Worm (Caenorhabditis elegans) whole organism, L2 larva: Measurements from ENCODE around the gene T04G9.6.

ENCODE experiments used
- C34F6.9 ChIP-seq: fragments of 150-350 bp; optimal IDR thresholded peaks from 2 replicates; lab custom pipeline; 2014; ENCODE audit warnings: missing biosample characterization, missing genetic modification characterization
- F13H6.1 ChIP-seq: sonication (generic microtip); optimal IDR thresholded peaks from 2 replicates; lab custom pipeline; 2016; ENCODE audit warnings: missing genetic modification characterization, missing compliant biosample characterization
- R02D3.7 ChIP-seq: fragments of 150-350 bp; optimal IDR thresholded peaks from 2 replicates; lab custom pipeline; 2014; ENCODE audit warnings: missing biosample characterization, missing genetic modification characterization
- blmp-1 ChIP-seq: sonication (generic microtip); optimal IDR thresholded peaks from 2 replicates; lab custom pipeline; 2017; ENCODE audit warnings: missing genetic modification characterization, mild to moderate bottlenecking, missing compliant biosample characterization, antibody characterized with exemption, moderate library complexity; ENCODE audit not compliant: insufficient read depth
- ceh-82 ChIP-seq: fragments of 150-350 bp; optimal IDR thresholded peaks from 2 replicates; lab custom pipeline; 2014; ENCODE audit warnings: missing biosample characterization, missing genetic modification characterization
- crh-2 ChIP-seq: sonication (generic microtip); optimal IDR thresholded peaks from 2 replicates; lab custom pipeline; 2017; ENCODE audit warnings: missing biosample characterization, missing genetic modification characterization
- dmd-4 ChIP-seq: sonication (generic microtip); optimal IDR thresholded peaks from 2 replicates; lab custom pipeline; 2017; ENCODE audit warnings: missing biosample characterization, missing genetic modification characterization
- elt-1 ChIP-seq: fragments of 150-350 bp; optimal IDR thresholded peaks from 2 replicates; lab custom pipeline; 2014; ENCODE audit warnings: missing biosample characterization, missing genetic modification characterization
- elt-3 ChIP-seq: sonication (generic microtip); optimal IDR thresholded peaks from 2 replicates; lab custom pipeline; 2017; ENCODE audit warnings: missing biosample characterization, missing genetic modification characterization
- fos-1 ChIP-seq: fragments of 150-350 bp; optimal IDR thresholded peaks from 2 replicates; lab custom pipeline; 2014; ENCODE audit warnings: missing biosample characterization, missing genetic modification characterization
- lin-13 ChIP-seq: fragments of 150-350 bp; optimal IDR thresholded peaks from 2 replicates; lab custom pipeline; 2014; ENCODE audit warnings: missing biosample characterization, missing genetic modification reagents, missing genetic modification characterization
- lin-39 ChIP-seq: fragments of 150-350 bp; optimal IDR thresholded peaks from 2 replicates; lab custom pipeline; 2014; ENCODE audit warnings: missing biosample characterization, missing genetic modification reagents, missing genetic modification characterization
- lsy-2 ChIP-seq, 2 experiments: fragments of 150-350 bp in 1 of 2; sonication (generic microtip) in 1 of 2; optimal IDR thresholded peaks; 2 replicates each; lab custom pipeline; 2014 to 2017; ENCODE audit warnings: missing biosample characterization in 2 of 2, missing genetic modification characterization in 2 of 2
- mab-5 ChIP-seq: fragments of 150-350 bp; optimal IDR thresholded peaks from 2 replicates; lab custom pipeline; 2014; ENCODE audit warnings: missing biosample characterization, missing genetic modification characterization
- mdl-1 ChIP-seq, 2 experiments: fragments of 150-350 bp in 1 of 2; sonication (generic microtip) in 1 of 2; optimal IDR thresholded peaks; 2 replicates each; lab custom pipeline; 2017; ENCODE audit warnings: missing biosample characterization in 2 of 2, missing genetic modification characterization in 2 of 2
- nhr-10 ChIP-seq: sonication (generic microtip); optimal IDR thresholded peaks from 2 replicates; lab custom pipeline; 2017; ENCODE audit warnings: missing biosample characterization, missing genetic modification characterization
- nhr-11 ChIP-seq: fragments of 150-350 bp; optimal IDR thresholded peaks from 2 replicates; lab custom pipeline; 2014; ENCODE audit warnings: missing biosample characterization, missing genetic modification characterization
- nhr-12 ChIP-seq: fragments of 150-350 bp; optimal IDR thresholded peaks from 2 replicates; lab custom pipeline; 2014; ENCODE audit warnings: missing biosample characterization, missing genetic modification characterization
- nhr-129 ChIP-seq: fragments of 150-350 bp; optimal IDR thresholded peaks from 2 replicates; lab custom pipeline; 2014; ENCODE audit warnings: missing biosample characterization, missing genetic modification characterization
- nhr-21 ChIP-seq: fragments of 150-350 bp; optimal IDR thresholded peaks from 2 replicates; lab custom pipeline; 2014; ENCODE audit warnings: missing biosample characterization, missing genetic modification characterization
- nhr-23 ChIP-seq: fragments of 150-350 bp; optimal IDR thresholded peaks from 2 replicates; lab custom pipeline; 2014; ENCODE audit warnings: missing biosample characterization, missing genetic modification reagents, missing genetic modification characterization
- nhr-237 ChIP-seq: fragments of 150-350 bp; optimal IDR thresholded peaks from 2 replicates; lab custom pipeline; 2014; ENCODE audit warnings: missing biosample characterization, missing genetic modification characterization
- nhr-25 ChIP-seq: fragments of 150-350 bp; sonication (generic microtip); optimal IDR thresholded peaks from 3 replicates; lab custom pipeline; 2014; ENCODE audit warnings: missing biosample characterization, missing genetic modification characterization
- nhr-6 ChIP-seq: fragments of 150-350 bp; optimal IDR thresholded peaks from 2 replicates; lab custom pipeline; 2014; ENCODE audit warnings: missing biosample characterization, missing genetic modification characterization
- peb-1 ChIP-seq: fragments of 150-350 bp; optimal IDR thresholded peaks from 2 replicates; lab custom pipeline; 2014; ENCODE audit warnings: missing biosample characterization, missing genetic modification characterization
- sem-4 ChIP-seq: fragments of 150-350 bp; optimal IDR thresholded peaks from 2 replicates; lab custom pipeline; 2014; ENCODE audit warnings: missing biosample characterization, missing genetic modification reagents, missing genetic modification characterization
- skn-1 ChIP-seq: sonication (generic microtip); optimal IDR thresholded peaks from 2 replicates; lab custom pipeline; 2017; ENCODE audit warnings: missing biosample characterization, missing genetic modification characterization
- sma-3 ChIP-seq: sonication (generic microtip); optimal IDR thresholded peaks from 2 replicates; lab custom pipeline; 2016; ENCODE audit warnings: missing genetic modification reagents, missing genetic modification characterization, missing compliant biosample characterization
- sma-9 ChIP-seq, 2 experiments: fragments of 150-350 bp in 1 of 2; sonication (generic microtip) in 1 of 2; optimal IDR thresholded peaks; 2 replicates each; lab custom pipeline; 2014 to 2016; ENCODE audit warnings: missing genetic modification characterization in 2 of 2, mild to moderate bottlenecking in 1 of 2, missing biosample characterization in 1 of 2, missing compliant biosample characterization in 1 of 2, missing genetic modification reagents in 1 of 2, moderate library complexity in 1 of 2
- snpc-4 ChIP-seq: fragments of 150-350 bp; optimal IDR thresholded peaks from 2 replicates; lab custom pipeline; 2014; ENCODE audit warnings: missing biosample characterization, missing genetic modification characterization
- unc-39 ChIP-seq: fragments of 150-350 bp; optimal IDR thresholded peaks from 2 replicates; lab custom pipeline; 2014; ENCODE audit warnings: missing biosample characterization, missing genetic modification characterization
- unc-55 ChIP-seq: fragments of 150-350 bp; sonication (generic microtip); optimal IDR thresholded peaks from 3 replicates; lab custom pipeline; 2014; ENCODE audit warnings: missing biosample characterization, missing genetic modification reagents, missing genetic modification characterization
- unc-62 ChIP-seq: fragments of 150-350 bp; optimal IDR thresholded peaks from 2 replicates; lab custom pipeline; 2014; ENCODE audit warnings: missing biosample characterization, missing genetic modification reagents, missing genetic modification characterization
- zag-1 ChIP-seq: fragments of 150-350 bp; optimal IDR thresholded peaks from 2 replicates; lab custom pipeline; 2014; ENCODE audit warnings: missing biosample characterization, missing genetic modification characterization
- ztf-1 ChIP-seq: fragments of 200-800 bp; sonication (Bioruptor generic); conservative IDR thresholded peaks from 2 replicates; pipeline ENCODE4 v1.3.6; 2022; ENCODE audit warnings: missing genetic modification characterization, missing compliant biosample characterization
- ztf-11 ChIP-seq: sonication (generic microtip); optimal IDR thresholded peaks from 2 replicates; lab custom pipeline; 2017; ENCODE audit warnings: missing biosample characterization, missing genetic modification characterization
- ztf-4 ChIP-seq: fragments of 150-350 bp; optimal IDR thresholded peaks from 2 replicates; lab custom pipeline; 2014; ENCODE audit warnings: missing biosample characterization, missing genetic modification characterization

T04G9.6 gene

ce11 chrX:825924-826323 is 41.2 kb upstream of the T04G9.6 start:
- TF ChIP-seq lsy-2 (tag; optimal IDR thresholded peaks at IDR 0.05; lab: Kevin White, UChicago) (peak; percentile 10 to 62), nhr-11 (tag; lab: Kevin White, UChicago) (no peak), sma-9 (GFP tag; optimal IDR thresholded peaks at IDR 0.05; lab: Kevin White, UChicago) (peak; percentile 61), sma-9 (tag; optimal IDR thresholded peaks at IDR 0.05; lab: Kevin White, UChicago) (no peak), ceh-82 (tag; lab: Kevin White, UChicago) (no peak), skn-1 (tag; lab: Kevin White, UChicago) (no peak), nhr-23 (tag; lab: Kevin White, UChicago) (no peak), R02D3.7 (tag; lab: Kevin White, UChicago) (no peak), sem-4 (no peak), blmp-1 (no peak), nhr-10 (tag; lab: Kevin White, UChicago) (no peak), lin-13 (GFP tag; lab: Kevin White, UChicago) (no peak), nhr-237 (no peak), lin-39 (tag; lab: Kevin White, UChicago) (no peak), unc-39 (tag; lab: Kevin White, UChicago) (no peak), ztf-1 (GFP tag; lab: Robert Waterston, UW) (no peak), nhr-25 (no peak), zag-1 (tag; lab: Kevin White, UChicago) (peak; percentile 44), F13H6.1 (tag; lab: Kevin White, UChicago) (peak; percentile 57), C34F6.9 (tag; lab: Kevin White, UChicago) (peak; percentile 74), elt-1 (tag; lab: Kevin White, UChicago) (no peak), elt-3 (tag; lab: Kevin White, UChicago) (no peak), nhr-6 (tag; lab: Kevin White, UChicago) (no peak), mdl-1 (tag; optimal IDR thresholded peaks at IDR 0.05; lab: Kevin White, UChicago) (peak in 1 of 2 experiments; percentile 45), fos-1 (peak; percentile 18), unc-55 (GFP tag; lab: Kevin White, UChicago) (peak; percentile 79), mab-5 (tag; lab: Kevin White, UChicago) (peak; percentile 56), unc-62 (no peak), dmd-4 (tag; lab: Kevin White, UChicago) (no peak), snpc-4 (no peak), nhr-129 (tag; lab: Kevin White, UChicago) (peak; percentile 65), sma-3 (GFP tag; lab: Kevin White, UChicago) (no peak), peb-1 (no peak), crh-2 (tag; lab: Kevin White, UChicago) (peak; percentile 86)
- TF ChIP-seq, all 48 proteins: peak for 11

- no peak for TF ChIP-seq sma-9 (GFP tag; optimal IDR thresholded peaks at IDR 0.05; lab: Kevin White, UChicago)
- TF ChIP-seq sma-9 (tag; optimal IDR thresholded peaks at IDR 0.05; lab: Kevin White, UChicago): no peak
- no peak for TF ChIP-seq F13H6.1 (tag; lab: Kevin White, UChicago)
- TF ChIP-seq nhr-23 (tag; lab: Kevin White, UChicago): no peak
- no peak for TF ChIP-seq nhr-237
- TF ChIP-seq nhr-10 (tag; lab: Kevin White, UChicago): no peak
- no peak for TF ChIP-seq unc-62
- TF ChIP-seq mab-5 (tag; lab: Kevin White, UChicago): no peak
- no peak for TF ChIP-seq skn-1 (tag; lab: Kevin White, UChicago)
- no peak for TF ChIP-seq ztf-11 (tag; lab: Kevin White, UChicago)
- TF ChIP-seq nhr-12 (tag; lab: Kevin White, UChicago): no peak
- TF ChIP-seq ztf-4 (tag; lab: Kevin White, UChicago): no peak
- TF ChIP-seq crh-2 (tag; lab: Kevin White, UChicago): no peak
- no peak for TF ChIP-seq C34F6.9 (tag; lab: Kevin White, UChicago)
- TF ChIP-seq peb-1: no peak
- TF ChIP-seq ztf-1 (GFP tag; lab: Robert Waterston, UW): no peak
Observed at ce11 chrX:825375-825774, 40.6 kb upstream of the T04G9.6 start, which contains the start of gene daf-3. daf-3 (minus strand) TSS chrX:825475.

ce11 chrX:823736-824135 is 39.0 kb upstream of the T04G9.6 start:
- TF ChIP-seq sma-9 (GFP tag; optimal IDR thresholded peaks at IDR 0.05; lab: Kevin White, UChicago): peak; percentile 6
- TF ChIP-seq sma-9 (tag; optimal IDR thresholded peaks at IDR 0.05; lab: Kevin White, UChicago): no peak
- peak; percentile 57 for TF ChIP-seq crh-2 (tag; lab: Kevin White, UChicago)
- TF ChIP-seq fos-1: peak; percentile 82
- TF ChIP-seq lin-39 (tag; lab: Kevin White, UChicago): no peak
- no peak for TF ChIP-seq nhr-21
- TF ChIP-seq F13H6.1 (tag; lab: Kevin White, UChicago): peak; percentile 18
